Worm (Caenorhabditis elegans) whole organism, L1 larva: ENCODE measurements around the gene B0244.6.

ENCODE experiments used
- elt-2 ChIP-seq: sonication (generic microtip); optimal IDR thresholded peaks from 2 replicates; lab custom pipeline; 2016; ENCODE audit warnings: missing genetic modification characterization, mild to moderate bottlenecking, inconsistent platforms, missing compliant biosample characterization, missing genetic modification reagents
- hlh-17 ChIP-seq: fragments of 200-800 bp; sonication (Bioruptor generic); optimal IDR thresholded peaks from 2 replicates; lab custom pipeline; 2018; ENCODE audit warnings: missing genetic modification characterization, mild to moderate bottlenecking, missing compliant biosample characterization, moderate library complexity, borderline replicate concordance
- nhr-76 ChIP-seq: sonication (generic microtip); optimal IDR thresholded peaks from 2 replicates; lab custom pipeline; 2017; ENCODE audit warnings: missing biosample characterization, missing genetic modification characterization
- ztf-11 ChIP-seq, 2 experiments: sonication (generic microtip); optimal IDR thresholded peaks; 2 replicates each; lab custom pipeline; 2016 to 2017; ENCODE audit warnings: missing genetic modification characterization in 2 of 2, missing biosample characterization in 1 of 2, missing compliant biosample characterization in 1 of 2

DNA sequence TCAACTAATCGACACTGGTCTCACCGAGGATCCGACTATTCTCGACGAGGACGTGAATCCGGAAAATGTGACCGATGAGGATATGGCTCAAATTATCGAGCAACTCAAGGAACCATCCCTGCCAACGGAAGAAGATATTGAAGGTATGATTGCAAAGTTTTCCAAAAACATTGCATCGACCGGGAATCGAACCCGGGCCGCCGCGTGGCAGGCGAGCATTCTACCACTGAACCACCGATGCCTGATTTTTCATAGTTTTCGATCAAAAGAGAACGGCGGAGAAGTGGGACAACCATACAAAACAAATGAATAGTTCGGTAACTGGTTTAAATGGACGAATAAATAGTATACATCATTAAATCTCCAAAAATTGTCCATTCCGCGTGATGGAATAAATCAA is 24.1 kb downstream of the B0244.6 start:
- TF ChIP-seq ztf-11 (tag; optimal IDR thresholded peaks at IDR 0.05; lab: Kevin White, UChicago): no peak
- TF ChIP-seq nhr-76 (tag; lab: Kevin White, UChicago): no peak
- no peak for TF ChIP-seq hlh-17
- no peak for TF ChIP-seq elt-2 (tag; lab: Kevin White, UChicago)
